Fruit fly (Drosophila melanogaster): ENCODE measurements around the gene Cyp305a1.

The Cyp305a1 gene

DNA sequence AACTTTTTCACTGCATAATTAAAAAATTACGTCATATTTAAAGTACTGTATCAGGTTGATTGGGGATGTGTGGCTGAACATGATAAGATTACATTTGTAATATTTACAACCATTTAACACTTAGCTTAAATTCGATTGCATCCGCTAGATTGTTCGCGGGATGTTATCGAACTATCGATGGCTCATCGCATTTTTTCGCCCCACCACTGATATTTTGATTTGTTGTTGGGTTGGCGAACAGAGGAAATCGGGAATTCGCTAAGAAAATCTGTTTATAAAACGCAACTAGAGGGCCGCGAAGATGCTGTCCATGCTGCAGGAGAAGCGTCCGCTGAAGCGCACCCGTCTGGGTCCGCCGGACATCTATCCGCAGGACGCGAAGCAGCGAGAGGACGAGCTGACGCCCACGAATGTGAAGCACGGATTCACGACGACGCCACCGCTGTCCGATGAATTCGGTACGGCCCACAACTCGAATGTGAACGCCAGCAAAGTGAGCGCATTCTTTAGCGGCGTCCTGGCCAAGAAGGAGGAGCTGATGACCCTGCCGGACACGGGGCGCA, 23.3 kb upstream of the Cyp305a1 start, which contains the start of gene kto (continued):
- TF ChIP-seq NFAT (GFP tag; IDR thresholded peaks at IDR 0.05) (no peak), zfh2 (GFP tag; optimal IDR thresholded peaks at IDR 0.05) (no peak), sisA (GFP tag; IDR thresholded peaks at IDR 0.05) (no peak), CG7987 (GFP tag; optimal IDR thresholded peaks at IDR 0.05) (no peak), BEAF-32 (GFP tag; optimal IDR thresholded peaks at IDR 0.05) (peak; percentile 84), usp (GFP tag; optimal IDR thresholded peaks at IDR 0.05) (no peak), fd102C (GFP tag; optimal IDR thresholded peaks at IDR 0.05) (no peak), inv (GFP tag; IDR thresholded peaks at IDR 0.05; ENCODE audit: partially characterized antibody) (peak; percentile 69), CG3281 (GFP tag; optimal IDR thresholded peaks at IDR 0.05) (no peak), tx (GFP tag; optimal IDR thresholded peaks at IDR 0.05) (no peak), H15 (GFP tag; IDR thresholded peaks at IDR 0.05) (no peak), fu2 (GFP tag; optimal IDR thresholded peaks at IDR 0.05) (no peak), H2.0 (GFP tag; IDR thresholded peaks at IDR 0.05) (no peak), mirr (GFP tag; optimal IDR thresholded peaks at IDR 0.05) (peak; percentile 57)

- TF ChIP-seq mirr (GFP tag; optimal IDR thresholded peaks at IDR 0.05) (peak; percentile 66), B-H1 (GFP tag; IDR thresholded peaks at IDR 0.05) (no peak), bcd (GFP tag; optimal IDR thresholded peaks at IDR 0.05) (no peak), wek (GFP tag; optimal IDR thresholded peaks at IDR 0.05) (peak; percentile 39), dmrt99B (tag; optimal IDR thresholded peaks at IDR 0.05) (no peak), Side (GFP tag; optimal IDR thresholded peaks at IDR 0.05) (peak; percentile 46), Spps (tag; optimal IDR thresholded peaks at IDR 0.05) (no peak), CG12155 (GFP tag; optimal IDR thresholded peaks at IDR 0.05) (no peak), ato (GFP tag; IDR thresholded peaks at IDR 0.05; ENCODE audit: partially characterized antibody) (no peak), CG2875 (GFP tag; optimal IDR thresholded peaks at IDR 0.05) (no peak), C15 (GFP tag; IDR thresholded peaks at IDR 0.05) (no peak), CG9797 (GFP tag; optimal IDR thresholded peaks at IDR 0.05) (peak; percentile 12), CG10147 (GFP tag; optimal IDR thresholded peaks at IDR 0.05) (no peak), CG32532 (GFP tag; IDR thresholded peaks at IDR 0.05) (peak; percentile 71), Myb (GFP tag; optimal IDR thresholded peaks at IDR 0.05) (peak; percentile 4), al (GFP tag; IDR thresholded peaks at IDR 0.05) (0 out of 2 replicates have a peak, but pooled peaks have one; percentile 33), NFAT (GFP tag; IDR thresholded peaks at IDR 0.05) (peak; percentile 78), CG11093 (GFP tag; IDR thresholded peaks at IDR 0.05) (no peak), CG12104 (GFP tag; optimal IDR thresholded peaks at IDR 0.05) (peak; percentile 50), CG34422 (GFP tag; IDR thresholded peaks at IDR 0.05) (peak; percentile 80), CG10979 (tag; optimal IDR thresholded peaks at IDR 0.05) (no peak), CG3995 (GFP tag; optimal IDR thresholded peaks at IDR 0.05) (peak; percentile 54), CG10366 (GFP tag; IDR thresholded peaks at IDR 0.05) (peak; percentile 13; the same call in 1 of the 2 replicates), Neu2 (GFP tag; optimal IDR thresholded peaks at IDR 0.05; ENCODE audit: borderline replicate concordance) (no peak), CG9876 (GFP tag; optimal IDR thresholded peaks at IDR 0.05) (peak; percentile 30), CG15479 (GFP tag; optimal IDR thresholded peaks at IDR 0.05) (no peak), CTCF (GFP tag; optimal IDR thresholded peaks at IDR 0.05) (no peak), Dll (GFP tag; IDR thresholded peaks at IDR 0.05; ENCODE audit: partially characterized antibody) (peak; percentile 67), CG2202 (tag; optimal IDR thresholded peaks at IDR 0.05) (no peak), trem (tag; optimal IDR thresholded peaks at IDR 0.05) (peak; percentile 44), CG3838 (GFP tag; optimal IDR thresholded peaks at IDR 0.05) (no peak), B-H2 (GFP tag; optimal IDR thresholded peaks at IDR 0.05) (peak; percentile 89), stwl (tag; optimal IDR thresholded peaks at IDR 0.05) (peak; percentile 53), Mrtf (GFP tag; IDR thresholded peaks at IDR 0.05) (no peak), fd3F (GFP tag; optimal IDR thresholded peaks at IDR 0.05) (peak; percentile 10), Scr (GFP tag; IDR thresholded peaks at IDR 0.05; ENCODE audit: partially characterized antibody) (peak; percentile 73), MESR4 (GFP tag; optimal IDR thresholded peaks at IDR 0.05) (peak; percentile 89)
These were observed 21.1 kb upstream of the Cyp305a1 start, which contains the start of the genes trc and CG32221 for dm6 chr3L:19834143-19834794. Gene trc, minus strand, starts transcription at chr3L:19834304. Gene CG32221, plus strand, starts transcription at chr3L:19834670.
